Fruit fly (Drosophila melanogaster): Measurements from ENCODE around the gene sll.

The sll gene

dm6 chr3R:17615746-17616145 lies 9.8 kb downstream of the sll start:
- TF ChIP-seq Hr39 (GFP tag; optimal IDR thresholded peaks at IDR 0.05) = no peak
- TF ChIP-seq cyc (GFP tag; optimal IDR thresholded peaks at IDR 0.05) = no peak
- no peak for TF ChIP-seq Blimp-1 (GFP tag; optimal IDR thresholded peaks at IDR 0.05)
- 0 out of 2 replicates have a peak, but pooled peaks have one; percentile 10 for TF ChIP-seq CG15336 (GFP tag; IDR thresholded peaks at IDR 0.05)
- no peak for TF ChIP-seq Eip78C (GFP tag)
- TF ChIP-seq salr (GFP tag; optimal IDR thresholded peaks at IDR 0.05) = no peak

- TF ChIP-seq CG3032 (tag; optimal IDR thresholded peaks at IDR 0.05) = peak; percentile 11
- TF ChIP-seq CG6808 (GFP tag; optimal IDR thresholded peaks at IDR 0.05) = no peak
Measured at dm6 chr3R:17616541-17616940, 10.6 kb downstream of the sll start.

dm6 chr3R:17617121-17617975 lies 11.4 kb downstream of the sll start:
- TF ChIP-seq Eip78C (GFP tag) (peak; percentile 79), CG15336 (GFP tag; IDR thresholded peaks at IDR 0.05) (peak; percentile 55; the same call in 1 of the 2 replicates), CG6276 (GFP tag; optimal IDR thresholded peaks at IDR 0.05) (peak; percentile 31), Ets21C (GFP tag; optimal IDR thresholded peaks at IDR 0.05) (no peak), CG32006 (GFP tag; optimal IDR thresholded peaks at IDR 0.05) (peak; percentile 11), Hr39 (GFP tag; optimal IDR thresholded peaks at IDR 0.05) (peak; percentile 48), cyc (GFP tag; optimal IDR thresholded peaks at IDR 0.05) (peak; percentile 22), CG6792 (GFP tag; optimal IDR thresholded peaks at IDR 0.05) (peak; percentile 3), CG8119 (GFP tag; IDR thresholded peaks at IDR 0.05) (peak; percentile 24; the same call in 1 of the 3 replicates), svp (GFP tag) (peak; percentile 55), CG6854 (GFP tag; optimal IDR thresholded peaks at IDR 0.05) (peak; percentile 5), CG11762 (GFP tag; optimal IDR thresholded peaks at IDR 0.05; ENCODE audit: insufficient read depth) (no peak), acj6 (GFP tag; optimal IDR thresholded peaks at IDR 0.05) (peak; percentile 9), spab (GFP tag; optimal IDR thresholded peaks at IDR 0.05) (no peak), CG31627 (GFP tag; optimal IDR thresholded peaks at IDR 0.05) (peak; percentile 22), lz (GFP tag; optimal IDR thresholded peaks at IDR 0.05) (peak; percentile 6), Smox (GFP tag; optimal IDR thresholded peaks at IDR 0.05) (peak; percentile 3), CG7368 (GFP tag; optimal IDR thresholded peaks at IDR 0.05) (no peak), CG10631 (GFP tag; optimal IDR thresholded peaks at IDR 0.05) (no peak), Met (GFP tag; optimal IDR thresholded peaks at IDR 0.05) (peak; percentile 27), Hr4 (GFP tag; optimal IDR thresholded peaks at IDR 0.05) (peak; percentile 20), ss (GFP tag; optimal IDR thresholded peaks at IDR 0.05) (peak; percentile 44 to 54), pdm3 (GFP tag; optimal IDR thresholded peaks at IDR 0.05) (peak; percentile 9)

dm6 chr3R:17617976-17618308 lies 12.0 kb downstream of the sll start:
- TF ChIP-seq fd59A (GFP tag; optimal IDR thresholded peaks at IDR 0.05) (no peak), CG11294 (GFP tag; IDR thresholded peaks at IDR 0.05) (no peak), dsx (GFP tag; optimal IDR thresholded peaks at IDR 0.05; ENCODE audit: poor library complexity, severe bottlenecking) (peak; percentile 10), CG6792 (GFP tag; optimal IDR thresholded peaks at IDR 0.05) (no peak), vri (GFP tag; optimal IDR thresholded peaks at IDR 0.05) (no peak), Eip78C (GFP tag) (peak; percentile 67), Sox14 (GFP tag; optimal IDR thresholded peaks at IDR 0.05) (no peak), Smox (GFP tag; optimal IDR thresholded peaks at IDR 0.05) (no peak), Ets96B (tag; optimal IDR thresholded peaks at IDR 0.05) (no peak), CG32006 (GFP tag; optimal IDR thresholded peaks at IDR 0.05) (no peak), CG7368 (GFP tag; optimal IDR thresholded peaks at IDR 0.05) (no peak), CG6276 (GFP tag; optimal IDR thresholded peaks at IDR 0.05) (no peak), CG6854 (GFP tag; optimal IDR thresholded peaks at IDR 0.05) (no peak), Eip75B (GFP tag; optimal IDR thresholded peaks at IDR 0.05) (no peak), CG3032 (tag; optimal IDR thresholded peaks at IDR 0.05) (no peak), CG8632 (GFP tag; optimal IDR thresholded peaks at IDR 0.05) (no peak), Ets21C (GFP tag; optimal IDR thresholded peaks at IDR 0.05) (no peak), CG16779 (tag; optimal IDR thresholded peaks at IDR 0.05) (peak; percentile 9), lz (GFP tag; optimal IDR thresholded peaks at IDR 0.05) (no peak), cyc (GFP tag; optimal IDR thresholded peaks at IDR 0.05) (no peak), CG6808 (GFP tag; optimal IDR thresholded peaks at IDR 0.05) (no peak), Blimp-1 (GFP tag; optimal IDR thresholded peaks at IDR 0.05) (no peak), spab (GFP tag; optimal IDR thresholded peaks at IDR 0.05) (peak; percentile 2), CG6163 (GFP tag; IDR thresholded peaks at IDR 0.05) (peak; percentile 40; the same call in 1 of the 3 replicates), CG9139 (GFP tag; optimal IDR thresholded peaks at IDR 0.05) (peak; percentile 31), eg (GFP tag; IDR thresholded peaks at IDR 0.05) (no peak), Eip93F (GFP tag; optimal IDR thresholded peaks at IDR 0.05) (no peak), Hr4 (GFP tag; optimal IDR thresholded peaks at IDR 0.05) (no peak), Hr38 (GFP tag; optimal IDR thresholded peaks at IDR 0.05) (no peak), CG31627 (GFP tag; optimal IDR thresholded peaks at IDR 0.05) (no peak), CG8319 (GFP tag; optimal IDR thresholded peaks at IDR 0.05) (no peak)
